Fruit fly (Drosophila melanogaster) whole organism, embryonic: ENCODE results near the gene ath.

Experiments used
- CG10959 ChIP-seq: fragments of 200-800 bp; sonication (Bioruptor generic); IDR thresholded peaks from 2 replicates; pipeline ENCODE4 v1.3.6; 2022; ENCODE audit warnings: missing biosample characterization, missing genetic modification characterization
- CG11723 ChIP-seq: fragments of 200-800 bp; sonication (Bioruptor generic); optimal IDR thresholded peaks from 2 replicates; lab custom pipeline; 2017; ENCODE audit warnings: missing biosample characterization, mild to moderate bottlenecking, missing genetic modification characterization
- CG12155 ChIP-seq: fragments of 200-800 bp; sonication (Bioruptor generic); optimal IDR thresholded peaks from 3 replicates; lab custom pipeline; 2016; ENCODE audit warnings: missing biosample characterization, missing genetic modification characterization
- CG12769 ChIP-seq: fragments of 200-800 bp; sonication (Bioruptor generic); optimal IDR thresholded peaks from 2 replicates; lab custom pipeline; 2019; ENCODE audit warnings: missing biosample characterization, mild to moderate bottlenecking, missing genetic modification characterization, moderate library complexity
- CG15073 ChIP-seq: fragments of 200-800 bp; sonication (Bioruptor generic); optimal IDR thresholded peaks from 2 replicates; lab custom pipeline; 2016; ENCODE audit warnings: missing biosample characterization, missing genetic modification characterization
- CG15601 ChIP-seq: fragments of 200-800 bp; sonication (Bioruptor generic); optimal IDR thresholded peaks from 3 replicates; lab custom pipeline; 2019; ENCODE audit warnings: missing biosample characterization, mild to moderate bottlenecking, missing genetic modification characterization, moderate library complexity
- CG1602 ChIP-seq: fragments of 200-800 bp; sonication (Bioruptor generic); optimal IDR thresholded peaks from 3 replicates; lab custom pipeline; 2016; ENCODE audit warnings: missing biosample characterization, missing genetic modification characterization
- CG17802 ChIP-seq: fragments of 200-800 bp; sonication (Bioruptor generic); optimal IDR thresholded peaks from 2 replicates; lab custom pipeline; 2018; ENCODE audit warnings: missing biosample characterization, mild to moderate bottlenecking, missing genetic modification characterization, moderate library complexity
- CG2129 ChIP-seq: fragments of 200-800 bp; sonication (Bioruptor generic); IDR thresholded peaks from 2 replicates; pipeline ENCODE4 v1.3.6; 2022; ENCODE audit warnings: missing biosample characterization, missing genetic modification characterization; ENCODE audit not compliant: partially characterized antibody
- CG34224 ChIP-seq: fragments of 200-800 bp; sonication (Bioruptor generic); IDR thresholded peaks from 3 replicates; pipeline ENCODE4 v1.3.6; 2022; ENCODE audit warnings: missing biosample characterization, missing genetic modification characterization; ENCODE audit not compliant: partially characterized antibody
- CG34422 ChIP-seq: fragments of 200-800 bp; sonication (Bioruptor generic); IDR thresholded peaks from 3 replicates; pipeline ENCODE4 v1.3.6; 2022; ENCODE audit warnings: missing biosample characterization, missing genetic modification characterization
- CG7745 ChIP-seq: fragments of 200-800 bp; sonication (Bioruptor generic); optimal IDR thresholded peaks from 2 replicates; lab custom pipeline; 2018; ENCODE audit warnings: missing biosample characterization, mild to moderate bottlenecking, missing genetic modification characterization, moderate library complexity
- CG7963 ChIP-seq: fragments of 200-800 bp; sonication (Bioruptor generic); IDR thresholded peaks from 3 replicates; pipeline ENCODE4 v1.3.6; 2022; ENCODE audit warnings: missing biosample characterization, missing genetic modification characterization; ENCODE audit not compliant: partially characterized antibody
- CG8388 ChIP-seq: fragments of 200-800 bp; sonication (Bioruptor generic); optimal IDR thresholded peaks from 2 replicates; lab custom pipeline; 2019; ENCODE audit warnings: missing biosample characterization, mild to moderate bottlenecking, missing genetic modification characterization, moderate library complexity
- CG9797 ChIP-seq: fragments of 200-800 bp; sonication (Bioruptor generic); optimal IDR thresholded peaks from 3 replicates; lab custom pipeline; 2018; ENCODE audit warnings: missing biosample characterization, mild to moderate bottlenecking, missing genetic modification characterization
- Dip3 ChIP-seq: fragments of 200-800 bp; sonication (Bioruptor generic); optimal IDR thresholded peaks from 3 replicates; lab custom pipeline; 2016; ENCODE audit warnings: missing biosample characterization, missing genetic modification characterization
- Drgx ChIP-seq: fragments of 200-800 bp; sonication (Bioruptor generic); IDR thresholded peaks from 2 replicates; pipeline ENCODE4 v1.3.6; 2022; ENCODE audit warnings: missing biosample characterization, missing genetic modification characterization
- E2f2 ChIP-seq: fragments of 200-800 bp; sonication (Bioruptor generic); IDR thresholded peaks from 2 replicates; pipeline ENCODE4 v1.3.6; 2022; ENCODE audit warnings: missing biosample characterization, missing genetic modification characterization
- ERR ChIP-seq: fragments of 200-800 bp; sonication (Bioruptor generic); optimal IDR thresholded peaks from 2 replicates; lab custom pipeline; 2016; ENCODE audit warnings: missing biosample characterization, missing genetic modification characterization
- HLH54F ChIP-seq: fragments of 200-800 bp; sonication (Bioruptor generic); optimal IDR thresholded peaks from 3 replicates; lab custom pipeline; 2016; ENCODE audit warnings: missing biosample characterization, missing genetic modification characterization
- Hand ChIP-seq: fragments of 200-800 bp; sonication (Bioruptor generic); optimal IDR thresholded peaks from 2 replicates; lab custom pipeline; 2017; ENCODE audit warnings: mild to moderate bottlenecking, missing biosample characterization, missing genetic modification reagents, missing genetic modification characterization
- MBD-R2 ChIP-seq: fragments of 200-800 bp; sonication (Bioruptor generic); IDR thresholded peaks from 2 replicates; pipeline ENCODE4 v1.3.6; 2022; ENCODE audit warnings: missing biosample characterization, missing genetic modification characterization
- MESR4 ChIP-seq: fragments of 200-800 bp; sonication (Bioruptor generic); optimal IDR thresholded peaks from 2 replicates; lab custom pipeline; 2018; ENCODE audit warnings: missing biosample characterization, mild to moderate bottlenecking, missing genetic modification characterization, moderate library complexity
- NFAT ChIP-seq: fragments of 200-800 bp; sonication (Bioruptor generic); IDR thresholded peaks from 2 replicates; pipeline ENCODE4 v1.3.6; 2022; ENCODE audit warnings: missing biosample characterization, missing genetic modification characterization
- Ptx1 ChIP-seq: fragments of 200-800 bp; sonication (Bioruptor generic); IDR thresholded peaks from 2 replicates; pipeline ENCODE4 v1.3.6; 2022; ENCODE audit warnings: missing biosample characterization, missing genetic modification characterization
- Ssrp ChIP-seq: fragments of 200-800 bp; sonication (Bioruptor generic); optimal IDR thresholded peaks from 2 replicates; lab custom pipeline; 2018; ENCODE audit warnings: missing biosample characterization, mild to moderate bottlenecking, missing genetic modification characterization, moderate library complexity
- amos ChIP-seq: fragments of 200-800 bp; sonication (Bioruptor generic); IDR thresholded peaks from 2 replicates; pipeline ENCODE4 v1.3.6; 2022; ENCODE audit warnings: missing biosample characterization, missing genetic modification characterization; ENCODE audit not compliant: partially characterized antibody
- ara ChIP-seq: fragments of 200-800 bp; sonication (Bioruptor generic); IDR thresholded peaks from 2 replicates; pipeline ENCODE4 v1.3.6; 2022; ENCODE audit warnings: missing biosample characterization, missing genetic modification characterization
- bowl ChIP-seq: fragments of 200-800 bp; sonication (Bioruptor generic); IDR thresholded peaks from 2 replicates; pipeline ENCODE4 v1.3.6; 2022; ENCODE audit warnings: missing biosample characterization, missing genetic modification characterization
- btn ChIP-seq: fragments of 200-800 bp; sonication (Bioruptor generic); optimal IDR thresholded peaks from 2 replicates; lab custom pipeline; 2016; ENCODE audit warnings: missing biosample characterization, missing genetic modification characterization
- chinmo ChIP-seq: fragments of 200-800 bp; sonication (Bioruptor generic); IDR thresholded peaks from 4 replicates; pipeline ENCODE4 v1.3.6; 2022; ENCODE audit warnings: missing biosample characterization, missing genetic modification characterization; ENCODE audit not compliant: partially characterized antibody
- danr ChIP-seq: fragments of 200-800 bp; sonication (Bioruptor generic); IDR thresholded peaks from 2 replicates; pipeline ENCODE4 v1.3.6; 2022; ENCODE audit warnings: missing biosample characterization, missing genetic modification characterization
- gce ChIP-seq: fragments of 200-800 bp; sonication (Bioruptor generic); IDR thresholded peaks from 3 replicates; pipeline ENCODE4 v1.3.6; 2022; ENCODE audit warnings: missing biosample characterization, missing genetic modification characterization
- hb ChIP-seq: fragments of 200-800 bp; sonication (Bioruptor generic); IDR thresholded peaks from 3 replicates; pipeline ENCODE4 v1.3.6; 2022; ENCODE audit warnings: missing biosample characterization, missing genetic modification characterization; ENCODE audit not compliant: partially characterized antibody
- hbn ChIP-seq: fragments of 200-800 bp; sonication (Bioruptor generic); IDR thresholded peaks from 2 replicates; pipeline ENCODE4 v1.3.6; 2022; ENCODE audit warnings: missing biosample characterization, missing genetic modification characterization; ENCODE audit not compliant: partially characterized antibody
- kah ChIP-seq: fragments of 200-800 bp; sonication (Bioruptor generic); optimal IDR thresholded peaks from 2 replicates; lab custom pipeline; 2018; ENCODE audit warnings: missing biosample characterization, mild to moderate bottlenecking, missing genetic modification characterization
- lbe ChIP-seq: fragments of 200-800 bp; sonication (Bioruptor generic); optimal IDR thresholded peaks from 2 replicates; lab custom pipeline; 2016; ENCODE audit warnings: missing biosample characterization, mild to moderate bottlenecking, missing genetic modification characterization
- nom ChIP-seq: fragments of 200-800 bp; sonication (Bioruptor generic); optimal IDR thresholded peaks from 2 replicates; lab custom pipeline; 2017; ENCODE audit warnings: missing biosample characterization, missing genetic modification characterization, mild to moderate bottlenecking, moderate library complexity, missing genetic modification reagents
- phol ChIP-seq: fragments of 200-800 bp; sonication (Bioruptor generic); optimal IDR thresholded peaks from 3 replicates; lab custom pipeline; 2018; ENCODE audit warnings: missing biosample characterization, mild to moderate bottlenecking, missing genetic modification characterization, moderate library complexity
- pita ChIP-seq: fragments of 200-800 bp; sonication (Bioruptor generic); optimal IDR thresholded peaks from 2 replicates; lab custom pipeline; 2017; ENCODE audit warnings: missing biosample characterization, mild to moderate bottlenecking, missing genetic modification characterization
- psq ChIP-seq: fragments of 200-800 bp; sonication (Bioruptor generic); optimal IDR thresholded peaks from 2 replicates; lab custom pipeline; 2017; ENCODE audit warnings: missing biosample characterization, missing genetic modification characterization
- pum ChIP-seq: fragments of 200-800 bp; sonication (Bioruptor generic); optimal IDR thresholded peaks from 2 replicates; lab custom pipeline; 2016; ENCODE audit warnings: missing biosample characterization, missing genetic modification characterization
- sima ChIP-seq: fragments of 200-800 bp; sonication (Bioruptor generic); optimal IDR thresholded peaks from 2 replicates; lab custom pipeline; 2016; ENCODE audit warnings: missing biosample characterization, missing genetic modification characterization
- sna ChIP-seq: fragments of 200-800 bp; sonication (Bioruptor generic); IDR thresholded peaks from 2 replicates; pipeline ENCODE4 v1.3.6; 2022; ENCODE audit warnings: missing biosample characterization, missing genetic modification characterization; ENCODE audit not compliant: partially characterized antibody
- stwl ChIP-seq: fragments of 200-800 bp; sonication (Bioruptor generic); optimal IDR thresholded peaks from 3 replicates; lab custom pipeline; 2018; ENCODE audit warnings: missing biosample characterization, mild to moderate bottlenecking, missing genetic modification characterization, moderate library complexity

ath gene

dm6 chr2L:10220501-10221386 is 9.8 kb downstream of the ath start, which contains the start of the genes Npc1a and Prosalpha6 (continued):
- TF ChIP-seq CG12155 (GFP tag; lab: Kevin White, UChicago), result peak; percentile 16
- TF ChIP-seq CG17802, result peak; percentile 25
- TF ChIP-seq MESR4, result peak; percentile 36
- TF ChIP-seq CG10959, result no peak
- TF ChIP-seq amos (GFP tag; lab: Robert Waterston, UW), result peak; percentile 78; the same call in 1 of the 2 replicates
- TF ChIP-seq phol (tag; lab: Kevin White, UChicago), result peak; percentile 61
- 0 out of 3 replicates have a peak, but pooled peaks have one; percentile 56 for TF ChIP-seq CG7963
- TF ChIP-seq gce (GFP tag; lab: Robert Waterston, UW), result no peak

- peak; percentile 55 for TF ChIP-seq CG11723 (GFP tag; lab: Kevin White, UChicago)
- no peak for TF ChIP-seq Ptx1
- no peak for TF ChIP-seq Dip3
- peak; percentile 6; the same call in 2 of the 3 replicates for TF ChIP-seq hb (GFP tag; lab: Robert Waterston, UW)
- TF ChIP-seq E2f2 (GFP tag; lab: Robert Waterston, UW), result peak; percentile 25; the same call in 1 of the 2 replicates
- no peak for TF ChIP-seq ara (GFP tag; lab: Robert Waterston, UW)
- no peak for TF ChIP-seq bowl (GFP tag; lab: Robert Waterston, UW)
- TF ChIP-seq psq (GFP tag; lab: Kevin White, UChicago), result no peak
- TF ChIP-seq nom (GFP tag; lab: Kevin White, UChicago), result peak; percentile 5
- 0 out of 2 replicates have a peak, but pooled peaks have one; percentile 3 for TF ChIP-seq sna
- 0 out of 3 replicates have a peak, but pooled peaks have one; percentile 46 for TF ChIP-seq CG34422 (GFP tag; lab: Robert Waterston, UW)
- no peak; the same call in 1 of the 2 replicates for TF ChIP-seq hbn (GFP tag; lab: Robert Waterston, UW)
- TF ChIP-seq CG34224 (GFP tag; lab: Robert Waterston, UW), result peak; percentile 43; the same call in 2 of the 3 replicates
- peak; percentile 15; the same call in 1 of the 2 replicates for TF ChIP-seq CG2129 (GFP tag; lab: Robert Waterston, UW)
- TF ChIP-seq chinmo (GFP tag; lab: Robert Waterston, UW), result 0 out of 4 replicates have a peak, but pooled peaks have one; percentile 36
- TF ChIP-seq btn, result no peak
- no peak for TF ChIP-seq CG15601 (tag; lab: Kevin White, UChicago)
- peak; percentile 58 for TF ChIP-seq MESR4
- TF ChIP-seq HLH54F (GFP tag; lab: Kevin White, UChicago), result no peak
- peak; percentile 71 for TF ChIP-seq MBD-R2 (GFP tag; lab: Robert Waterston, UW)
- TF ChIP-seq NFAT (GFP tag; lab: Robert Waterston, UW), result no peak
- TF ChIP-seq CG12769 (tag; lab: Kevin White, UChicago), result no peak
- TF ChIP-seq ERR, result no peak
- no peak for TF ChIP-seq CG12155 (GFP tag; lab: Kevin White, UChicago)
- no peak for TF ChIP-seq Ssrp (tag; lab: Kevin White, UChicago)
Measured at dm6 chr2L:10221387-10221705, 10.4 kb downstream of the ath start.

- TF ChIP-seq pum (GFP tag; lab: Kevin White, UChicago) (no peak), lbe (peak; percentile 62), Drgx (GFP tag; lab: Robert Waterston, UW) (no peak), CG1602 (GFP tag; lab: Kevin White, UChicago) (no peak), kah (peak; percentile 91), CG9797 (GFP tag; lab: Kevin White, UChicago) (peak; percentile 45), Hand (no peak), sima (no peak), stwl (tag; lab: Kevin White, UChicago) (peak; percentile 24), danr (no peak), CG7745 (tag; lab: Kevin White, UChicago) (no peak), CG15073 (GFP tag; lab: Kevin White, UChicago) (no peak), pita (GFP tag; lab: Kevin White, UChicago) (no peak), CG8388 (no peak)
Measured at dm6 chr2L:10222550-10223231, 11.7 kb downstream of the ath start, which contains the start of gene Bcs1. Bcs1 (plus strand) TSS chr2L:10222657.
